Worm (Caenorhabditis elegans): ENCODE data around the gene ifd-2.

ifd-2 gene

DNA sequence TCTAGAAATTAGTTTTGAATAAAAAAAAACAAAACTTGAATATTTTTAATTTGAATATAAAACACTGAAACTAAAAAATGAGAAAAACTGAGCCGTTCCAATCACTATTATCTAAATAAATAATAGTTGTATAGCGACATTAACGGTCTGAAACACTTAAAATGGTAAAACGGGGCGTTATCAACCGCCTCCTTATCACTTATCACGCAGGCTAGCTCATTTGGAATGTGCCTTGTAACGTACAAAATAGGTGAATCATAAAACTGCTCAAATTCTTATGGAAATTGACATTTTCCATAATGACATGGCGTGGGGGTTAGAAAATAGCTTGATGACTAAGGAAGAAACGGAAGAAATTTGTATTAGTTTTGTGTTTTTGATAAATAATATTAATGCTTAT, at the start of gene ifd-2:
Gene ifd-2 (minus strand): TSS at position 1 of the 400 bp plus-strand sequence.
- TF ChIP-seq sptf-1 (tag; optimal IDR thresholded peaks at IDR 0.05) (no peak), ceh-43 (GFP tag; optimal IDR thresholded peaks at IDR 0.05) (no peak), drap-1 (GFP tag; optimal IDR thresholded peaks at IDR 0.05) (no peak)

DNA sequence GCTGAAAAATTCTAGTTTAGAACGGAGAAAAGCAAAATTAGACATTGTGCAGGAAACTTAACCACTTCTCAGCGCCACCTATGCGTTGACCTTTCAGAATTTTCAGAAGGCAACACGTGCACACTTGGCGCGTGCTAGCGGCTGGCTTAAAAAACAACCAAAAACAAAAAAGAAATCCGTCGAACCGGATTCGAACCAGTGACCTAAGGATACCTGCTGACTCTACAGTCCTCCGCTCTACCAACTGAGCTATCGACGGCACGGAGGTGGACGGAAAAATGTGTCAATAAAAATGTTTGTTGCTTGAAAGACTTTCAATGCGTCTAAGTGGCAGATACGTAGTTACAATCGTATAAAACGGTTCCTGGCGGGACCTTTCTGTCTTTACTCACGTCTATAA, 49.5 kb upstream of the ifd-2 start:
- no peak for TF ChIP-seq hlh-1 (tag; optimal IDR thresholded peaks at IDR 0.05)
- no peak for TF ChIP-seq cnd-1 (tag; optimal IDR thresholded peaks at IDR 0.05)
- no peak for TF ChIP-seq nhr-237 (tag; optimal IDR thresholded peaks at IDR 0.05)
- no peak for TF ChIP-seq nhr-28 (tag; optimal IDR thresholded peaks at IDR 0.05)
- no peak for TF ChIP-seq tbx-8 (GFP tag; optimal IDR thresholded peaks at IDR 0.05)
- no peak for TF ChIP-seq pha-4 (tag; optimal IDR thresholded peaks at IDR 0.05)
- TF ChIP-seq ham-2 (GFP tag; optimal IDR thresholded peaks at IDR 0.05) = no peak
- TF ChIP-seq ces-1 (GFP tag; optimal IDR thresholded peaks at IDR 0.05) = no peak
- TF ChIP-seq M03D4.4 (tag; optimal IDR thresholded peaks at IDR 0.05) = no peak
- no peak for TF ChIP-seq zip-8 (tag; optimal IDR thresholded peaks at IDR 0.05)
- TF ChIP-seq elt-3 (tag; optimal IDR thresholded peaks at IDR 0.05) = no peak
- no peak for TF ChIP-seq ztf-11 (tag; optimal IDR thresholded peaks at IDR 0.05)
- no peak for TF ChIP-seq snpc-4 (tag; optimal IDR thresholded peaks at IDR 0.05)
- TF ChIP-seq ceh-43 (GFP tag; optimal IDR thresholded peaks at IDR 0.05) = no peak
- TF ChIP-seq mab-5 (tag; optimal IDR thresholded peaks at IDR 0.05) = no peak
- no peak for TF ChIP-seq ceh-39 (tag; optimal IDR thresholded peaks at IDR 0.05)
- TF ChIP-seq flh-1 (GFP tag; optimal IDR thresholded peaks at IDR 0.05) = no peak
- TF ChIP-seq elt-1 (tag; optimal IDR thresholded peaks at IDR 0.05; ENCODE audit: borderline replicate concordance, insufficient read depth) = no peak

DNA sequence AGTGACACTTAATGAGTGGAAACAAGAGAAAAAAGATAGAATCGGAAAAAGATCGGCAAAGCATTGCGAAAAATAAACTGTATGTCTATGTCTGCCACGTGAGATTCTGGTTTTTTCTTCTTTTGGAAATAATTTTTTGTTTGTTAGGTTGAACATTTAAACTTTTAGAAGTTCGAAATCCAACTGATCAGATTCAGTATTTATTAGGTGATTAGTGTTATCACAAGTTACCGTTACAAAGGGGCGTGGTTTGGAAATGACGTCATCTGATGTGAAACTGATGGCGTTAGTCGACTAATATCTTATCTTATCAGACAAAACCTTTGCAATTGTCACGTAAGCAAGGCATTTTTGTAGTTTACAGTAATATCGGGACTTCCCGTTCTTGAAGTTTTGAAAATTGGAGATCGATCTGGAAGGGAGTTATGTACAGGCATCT, 48.6 kb upstream of the ifd-2 start:
- no peak for TF ChIP-seq ham-2 (GFP tag; optimal IDR thresholded peaks at IDR 0.05)
- TF ChIP-seq unc-62 (GFP tag; optimal IDR thresholded peaks at IDR 0.05) = no peak
- TF ChIP-seq drap-1 (GFP tag; optimal IDR thresholded peaks at IDR 0.05) = no peak
- TF ChIP-seq elt-3 (tag; optimal IDR thresholded peaks at IDR 0.05) = peak; percentile 73

DNA sequence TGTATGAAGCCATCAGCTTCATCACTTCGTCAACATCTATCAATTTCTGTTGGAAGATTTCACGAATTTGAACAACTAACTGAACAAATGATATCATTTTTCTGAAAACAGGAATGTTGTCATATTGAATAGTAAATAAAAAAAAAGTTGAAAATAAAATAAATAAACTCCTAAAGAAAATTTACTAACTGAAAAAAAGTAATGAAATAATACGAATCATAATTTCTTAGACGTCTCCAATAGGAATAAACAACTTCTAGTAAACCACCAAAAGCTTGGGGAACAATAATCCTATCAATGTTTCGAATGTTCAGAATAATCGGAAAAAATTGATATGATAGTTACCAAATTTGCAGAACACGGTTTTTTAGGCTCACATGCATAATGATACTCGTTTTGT, 47.7 kb upstream of the ifd-2 start, which contains the start of gene cdo-1:
Gene cdo-1 (minus strand): TSS at position 101 of the 400 bp plus-strand sequence.
- TF ChIP-seq cnd-1 (tag; optimal IDR thresholded peaks at IDR 0.05) (no peak), nhr-237 (tag; optimal IDR thresholded peaks at IDR 0.05) (no peak), mls-2 (tag; optimal IDR thresholded peaks at IDR 0.05) (no peak), ceh-39 (tag; optimal IDR thresholded peaks at IDR 0.05) (no peak)

DNA sequence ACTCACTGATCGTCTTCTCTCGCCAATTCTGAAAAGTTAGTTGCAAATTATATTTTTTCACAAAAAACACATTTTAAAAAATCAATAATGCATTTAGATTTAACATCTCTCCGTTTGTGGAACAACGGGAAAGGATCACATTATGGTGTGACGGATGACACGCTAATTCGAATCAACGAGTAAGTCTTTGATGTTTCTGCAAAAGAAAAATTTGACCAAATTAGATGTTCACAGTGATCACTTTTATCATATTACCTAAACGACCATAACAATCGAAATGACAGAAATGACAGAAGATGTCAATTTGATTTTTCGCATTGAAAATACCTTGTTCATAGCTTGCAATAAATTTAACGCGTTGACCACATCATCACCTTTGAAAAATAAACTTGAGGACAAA, 45.6 kb upstream of the ifd-2 start:
- no peak for TF ChIP-seq unc-39 (tag; optimal IDR thresholded peaks at IDR 0.05)

DNA sequence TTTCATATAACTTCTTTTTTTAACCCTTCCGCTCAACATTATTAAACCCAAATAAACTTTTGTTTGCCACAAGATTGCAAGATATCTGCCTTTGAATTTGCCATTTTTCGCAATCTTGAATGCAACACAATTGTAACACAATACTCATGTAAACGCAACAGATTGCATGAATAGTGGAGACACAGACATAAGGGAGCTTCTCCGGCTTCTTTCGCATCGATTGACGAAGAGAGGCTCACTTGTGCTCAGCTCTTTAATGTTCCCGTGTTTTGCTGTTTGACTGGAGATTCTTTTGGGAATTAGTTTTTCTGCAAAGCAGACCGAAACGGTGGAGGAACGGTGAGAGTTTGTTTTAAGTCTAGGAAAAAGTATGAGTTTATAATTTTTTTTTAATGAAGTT, 43.7 kb upstream of the ifd-2 start, which contains the start of gene F56F10.2:
Gene F56F10.2 (plus strand): TSS at position 215 of the 400 bp plus-strand sequence.
- TF ChIP-seq sptf-1 (tag; optimal IDR thresholded peaks at IDR 0.05) (no peak), nhr-28 (tag; optimal IDR thresholded peaks at IDR 0.05) (no peak), lsy-2 (tag; optimal IDR thresholded peaks at IDR 0.05) (no peak), ces-1 (GFP tag; optimal IDR thresholded peaks at IDR 0.05) (peak; percentile 90), drap-1 (GFP tag; optimal IDR thresholded peaks at IDR 0.05) (no peak), nhr-12 (tag; optimal IDR thresholded peaks at IDR 0.05) (no peak), mab-5 (tag; optimal IDR thresholded peaks at IDR 0.05) (no peak)

DNA sequence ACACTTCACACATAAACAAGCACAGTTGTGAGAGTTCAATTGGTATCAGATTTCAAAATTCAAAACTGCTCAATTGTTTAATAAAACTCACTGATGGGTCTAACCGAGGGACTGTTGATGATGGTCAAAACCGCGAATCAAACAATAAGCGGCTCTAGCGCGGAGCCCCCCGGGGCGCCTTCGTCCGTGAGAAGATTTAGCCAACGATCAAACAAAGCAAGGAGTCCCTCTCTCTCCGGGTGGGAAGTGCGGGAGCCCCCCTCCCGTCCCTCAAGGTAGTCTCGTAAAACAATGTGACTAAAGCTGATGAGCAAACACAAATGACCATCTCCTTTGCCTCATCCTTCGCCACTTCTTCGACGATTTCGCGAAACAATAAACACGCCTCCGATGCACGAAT, 41.9 kb upstream of the ifd-2 start:
- no peak for TF ChIP-seq sptf-1 (tag; optimal IDR thresholded peaks at IDR 0.05)
- TF ChIP-seq unc-39 (tag; optimal IDR thresholded peaks at IDR 0.05) = no peak
- TF ChIP-seq pha-4 (tag; optimal IDR thresholded peaks at IDR 0.05) = peak; percentile 27
- TF ChIP-seq blmp-1 (tag; optimal IDR thresholded peaks at IDR 0.05) = no peak
- TF ChIP-seq tbx-8 (GFP tag; optimal IDR thresholded peaks at IDR 0.05) = no peak
- no peak for TF ChIP-seq zip-8 (tag; optimal IDR thresholded peaks at IDR 0.05)

DNA sequence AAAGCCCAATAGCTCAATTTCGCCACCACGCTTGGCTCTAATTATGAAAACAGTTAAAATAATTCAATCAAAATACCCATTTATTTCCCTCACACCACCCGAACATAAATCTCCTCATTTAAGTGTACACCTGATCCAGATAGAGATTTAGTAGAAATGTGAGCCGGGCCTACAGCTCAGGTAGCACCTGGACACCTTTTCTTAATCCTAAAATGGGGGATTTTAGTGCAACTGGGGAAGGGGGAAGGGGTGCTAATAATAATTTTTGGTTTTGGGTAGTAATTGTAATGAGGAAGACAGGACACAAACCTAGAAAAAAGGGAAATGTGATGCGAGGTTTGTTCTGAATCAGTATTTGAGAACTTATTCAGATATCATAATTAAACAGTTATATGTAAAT, 37.9 kb upstream of the ifd-2 start:
- TF ChIP-seq zip-8 (tag; optimal IDR thresholded peaks at IDR 0.05) (no peak), ces-1 (GFP tag; optimal IDR thresholded peaks at IDR 0.05) (no peak), lin-13 (tag; optimal IDR thresholded peaks at IDR 0.05) (no peak), lin-32 (GFP tag; optimal IDR thresholded peaks at IDR 0.05) (no peak), bed-3 (GFP tag; optimal IDR thresholded peaks at IDR 0.05) (no peak), nhr-2 (tag; optimal IDR thresholded peaks at IDR 0.05) (no peak)
